Worm (Caenorhabditis elegans) whole organism, L3 larva: ENCODE measurements around the gene K12H6.7.

Experiments
- aly-2 ChIP-seq: fragments of 150-350 bp; optimal IDR thresholded peaks from 2 replicates; lab custom pipeline; 2014; ENCODE audit warnings: missing biosample characterization, missing genetic modification characterization
- ceh-82 ChIP-seq: fragments of 150-350 bp; optimal IDR thresholded peaks from 2 replicates; lab custom pipeline; 2014; ENCODE audit warnings: missing biosample characterization, missing genetic modification characterization
- elt-2 ChIP-seq: sonication (generic microtip); optimal IDR thresholded peaks from 2 replicates; lab custom pipeline; 2016; ENCODE audit warnings: missing genetic modification reagents, mild to moderate bottlenecking, missing genetic modification characterization, missing compliant biosample characterization
- elt-3 ChIP-seq, 3 experiments: fragments of 150-350 bp in 1 of 3; sonication (generic microtip) in 2 of 3; optimal IDR thresholded peaks; 2 replicates in 2 of 3; 4 replicates in 1 of 3; lab custom pipeline; 2014 to 2017; ENCODE audit warnings: missing biosample characterization in 3 of 3, missing genetic modification characterization in 3 of 3
- lin-15B ChIP-seq: fragments of 150-350 bp; optimal IDR thresholded peaks from 2 replicates; lab custom pipeline; 2014; ENCODE audit warnings: missing biosample characterization, missing genetic modification characterization
- lin-39 ChIP-seq: fragments of 150-350 bp; optimal IDR thresholded peaks from 2 replicates; lab custom pipeline; 2018; ENCODE audit warnings: missing biosample characterization, missing genetic modification reagents, missing genetic modification characterization
- mdl-1 ChIP-seq: fragments of 150-350 bp; optimal IDR thresholded peaks from 2 replicates; lab custom pipeline; 2014; ENCODE audit warnings: missing biosample characterization, missing genetic modification characterization
- mml-1 ChIP-seq: fragments of 150-350 bp; sonication (generic microtip); optimal IDR thresholded peaks from 3 replicates; lab custom pipeline; 2014; ENCODE audit warnings: missing biosample characterization, missing genetic modification characterization
- nfya-1 ChIP-seq: sonication (generic microtip); optimal IDR thresholded peaks from 2 replicates; lab custom pipeline; 2017; ENCODE audit warnings: missing genetic modification characterization, mild to moderate bottlenecking, missing compliant biosample characterization, antibody characterized with exemption, moderate library complexity; ENCODE audit not compliant: insufficient read depth
- nhr-23 ChIP-seq: fragments of 150-350 bp; optimal IDR thresholded peaks from 2 replicates; lab custom pipeline; 2014; ENCODE audit warnings: missing biosample characterization, missing genetic modification reagents, missing genetic modification characterization
- pha-4 ChIP-seq: fragments of 150-350 bp; optimal IDR thresholded peaks from 2 replicates; lab custom pipeline; 2014; ENCODE audit warnings: missing biosample characterization, missing genetic modification reagents, missing genetic modification characterization
- skn-1 ChIP-seq: fragments of 150-350 bp; optimal IDR thresholded peaks from 2 replicates; lab custom pipeline; 2014; ENCODE audit warnings: missing biosample characterization, missing genetic modification characterization
- snpc-4 ChIP-seq: fragments of 150-350 bp; optimal IDR thresholded peaks from 2 replicates; lab custom pipeline; 2014; ENCODE audit warnings: missing biosample characterization, missing genetic modification characterization
- ztf-4 ChIP-seq: fragments of 150-350 bp; optimal IDR thresholded peaks from 2 replicates; lab custom pipeline; 2014; ENCODE audit warnings: missing biosample characterization, missing genetic modification characterization

DNA sequence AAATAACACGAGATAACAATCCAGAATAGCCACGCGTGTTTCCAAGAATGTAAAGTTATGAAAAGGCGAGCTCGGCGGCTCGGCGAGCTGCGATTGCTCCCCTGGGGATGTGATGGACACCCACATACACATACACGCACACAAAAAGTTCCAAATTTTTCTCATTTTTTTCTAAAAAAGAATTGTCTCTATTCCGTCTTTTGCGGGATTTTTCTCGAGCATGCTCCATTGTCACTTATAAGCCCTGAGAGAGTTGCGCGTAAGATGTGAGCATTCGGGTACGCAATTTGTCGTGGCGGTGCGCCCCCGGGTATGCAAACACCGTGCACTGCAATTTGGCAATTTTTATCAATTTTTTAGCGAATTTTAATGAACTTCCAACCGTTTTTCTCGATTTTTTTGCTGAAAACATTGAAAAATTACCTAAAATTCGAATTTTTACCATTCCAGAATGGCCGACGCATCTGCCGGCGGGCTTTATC is 49.7 kb downstream of the K12H6.7 start, which contains the start of the genes F08D12.12 and srpa-72:
- TF ChIP-seq nfya-1 (tag; lab: Kevin White, UChicago): no peak
- peak; percentile 63 for TF ChIP-seq lin-39 (tag; lab: Kevin White, UChicago)
- TF ChIP-seq mdl-1: no peak
- no peak for TF ChIP-seq snpc-4
- no peak for TF ChIP-seq ztf-4 (tag; lab: Kevin White, UChicago)
- no peak for TF ChIP-seq mml-1
- TF ChIP-seq nhr-23 (tag; lab: Kevin White, UChicago): no peak
- TF ChIP-seq aly-2 (tag; lab: Kevin White, UChicago): no peak
- no peak for TF ChIP-seq ceh-82 (tag; lab: Kevin White, UChicago)
- TF ChIP-seq lin-15B (tag; lab: Kevin White, UChicago): peak; percentile 47
- peak; percentile 21 for TF ChIP-seq elt-2 (tag; lab: Kevin White, UChicago)
- no peak for TF ChIP-seq skn-1 (tag; lab: Kevin White, UChicago)
- no peak for TF ChIP-seq elt-3 (tag; optimal IDR thresholded peaks at IDR 0.05; lab: Kevin White, UChicago)
- no peak for TF ChIP-seq pha-4
